Fruit fly (Drosophila melanogaster) whole organism, embryonic: ENCODE data around the gene Pss.
A peak's percentile ranks its signal among the peaks of the same experiment; 100 is the strongest.

ENCODE experiments used
- Ada2b ChIP-seq: fragments of 200-800 bp; sonication (Bioruptor generic); IDR thresholded peaks from 2 replicates; pipeline ENCODE4 v1.3.6; 2022; ENCODE audit warnings: missing biosample characterization, missing genetic modification characterization
- Aef1 ChIP-seq: fragments of 200-800 bp; sonication (Bioruptor generic); IDR thresholded peaks from 3 replicates; pipeline ENCODE4 v1.3.6; 2022; ENCODE audit warnings: missing biosample characterization, missing genetic modification characterization
- CG10462 ChIP-seq: fragments of 200-800 bp; sonication (Bioruptor generic); optimal IDR thresholded peaks from 2 replicates; lab custom pipeline; 2016; ENCODE audit warnings: missing biosample characterization, missing genetic modification characterization
- CG10654 ChIP-seq: fragments of 200-800 bp; sonication (Bioruptor generic); optimal IDR thresholded peaks from 2 replicates; lab custom pipeline; 2016; ENCODE audit warnings: missing biosample characterization, missing genetic modification characterization
- CG11723 ChIP-seq: fragments of 200-800 bp; sonication (Bioruptor generic); optimal IDR thresholded peaks from 2 replicates; lab custom pipeline; 2017; ENCODE audit warnings: missing biosample characterization, mild to moderate bottlenecking, missing genetic modification characterization
- CG12391 ChIP-seq: fragments of 200-800 bp; sonication (Bioruptor generic); optimal IDR thresholded peaks from 3 replicates; lab custom pipeline; 2018; ENCODE audit warnings: missing biosample characterization, mild to moderate bottlenecking, missing genetic modification characterization, moderate library complexity
- CG14050 ChIP-seq: fragments of 200-800 bp; sonication (Bioruptor generic); IDR thresholded peaks from 3 replicates; pipeline ENCODE4 v1.3.6; 2022; ENCODE audit warnings: missing biosample characterization, missing genetic modification characterization
- CG18764 ChIP-seq: fragments of 200-800 bp; sonication (Bioruptor generic); optimal IDR thresholded peaks from 3 replicates; lab custom pipeline; 2016; ENCODE audit warnings: missing biosample characterization, missing genetic modification characterization
- CG2712 ChIP-seq: fragments of 200-800 bp; optimal IDR thresholded peaks from 3 replicates; lab custom pipeline; 2019; ENCODE audit warnings: missing biosample characterization, mild to moderate bottlenecking, missing genetic modification characterization, moderate library complexity
- CG3838 ChIP-seq: fragments of 200-800 bp; sonication (Bioruptor generic); optimal IDR thresholded peaks from 3 replicates; lab custom pipeline; 2016; ENCODE audit warnings: missing biosample characterization, missing genetic modification characterization
- CG3847 ChIP-seq: fragments of 200-800 bp; sonication (Bioruptor generic); IDR thresholded peaks from 2 replicates; pipeline ENCODE4 v1.3.6; 2022; ENCODE audit warnings: missing biosample characterization, missing genetic modification characterization
- CG4707 ChIP-seq: fragments of 200-800 bp; sonication (Bioruptor generic); optimal IDR thresholded peaks from 2 replicates; lab custom pipeline; 2018; ENCODE audit warnings: missing biosample characterization, mild to moderate bottlenecking, missing genetic modification characterization, moderate library complexity
- CG7271 ChIP-seq: fragments of 200-800 bp; sonication (Bioruptor generic); optimal IDR thresholded peaks from 2 replicates; lab custom pipeline; 2018; ENCODE audit warnings: missing biosample characterization, mild to moderate bottlenecking, missing genetic modification characterization, moderate library complexity
- CG8281 ChIP-seq: fragments of 200-800 bp; sonication (Bioruptor generic); optimal IDR thresholded peaks from 2 replicates; lab custom pipeline; 2018; ENCODE audit warnings: missing biosample characterization, mild to moderate bottlenecking, missing genetic modification characterization, moderate library complexity
- CG8290 ChIP-seq, 3 experiments: fragments of 200-800 bp; sonication (Bioruptor generic); optimal IDR thresholded peaks; 2 replicates each; lab custom pipeline; 2016 to 2019; ENCODE audit warnings: missing biosample characterization in 3 of 3, missing genetic modification characterization in 3 of 3, mild to moderate bottlenecking in 2 of 3, moderate library complexity in 1 of 3
- CHES-1-like ChIP-seq: fragments of 200-800 bp; sonication (Bioruptor generic); optimal IDR thresholded peaks from 2 replicates; lab custom pipeline; 2016; ENCODE audit warnings: missing biosample characterization, missing genetic modification characterization
- CrebB ChIP-seq: fragments of 200-800 bp; sonication (Bioruptor generic); optimal IDR thresholded peaks from 3 replicates; lab custom pipeline; 2018; ENCODE audit warnings: missing biosample characterization, mild to moderate bottlenecking, missing genetic modification characterization
- D19A ChIP-seq: fragments of 200-800 bp; optimal IDR thresholded peaks from 3 replicates; lab custom pipeline; 2019; ENCODE audit warnings: missing biosample characterization, mild to moderate bottlenecking, missing genetic modification characterization, moderate library complexity
- Drgx ChIP-seq: fragments of 200-800 bp; sonication (Bioruptor generic); IDR thresholded peaks from 2 replicates; pipeline ENCODE4 v1.3.6; 2022; ENCODE audit warnings: missing biosample characterization, missing genetic modification characterization
- H15 ChIP-seq: fragments of 200-800 bp; sonication (Bioruptor generic); IDR thresholded peaks from 3 replicates; pipeline ENCODE4 v1.3.6; 2022; ENCODE audit warnings: missing biosample characterization, missing genetic modification characterization
- Hr3 ChIP-seq: fragments of 200-800 bp; sonication (Bioruptor generic); optimal IDR thresholded peaks from 3 replicates; lab custom pipeline; 2016; ENCODE audit warnings: missing biosample characterization, missing genetic modification characterization
- Hr51 ChIP-seq, 2 experiments: fragments of 200-800 bp; sonication (Bioruptor generic); optimal IDR thresholded peaks; 2 replicates in 1 of 2; 3 replicates in 1 of 2; lab custom pipeline; 2016 to 2018; ENCODE audit warnings: missing biosample characterization in 2 of 2, missing genetic modification characterization in 2 of 2, mild to moderate bottlenecking in 1 of 2, moderate library complexity in 1 of 2
- Kr ChIP-seq: fragments of 200-800 bp; sonication (Bioruptor generic); optimal IDR thresholded peaks from 2 replicates; lab custom pipeline; 2017; ENCODE audit warnings: missing biosample characterization, mild to moderate bottlenecking, missing genetic modification characterization
- Med ChIP-seq: fragments of 200-800 bp; sonication (Bioruptor generic); peaks from one replicate; lab custom pipeline; 2016; ENCODE audit warnings: missing biosample characterization, missing genetic modification characterization, mild to moderate bottlenecking, inconsistent platforms, moderate library complexity
- NfI ChIP-seq: fragments of 200-800 bp; sonication (Bioruptor generic); optimal IDR thresholded peaks from 3 replicates; lab custom pipeline; 2018; ENCODE audit warnings: missing biosample characterization, mild to moderate bottlenecking, missing genetic modification characterization, moderate library complexity
- Ravus ChIP-seq: fragments of 200-800 bp; sonication (Bioruptor generic); IDR thresholded peaks from 2 replicates; pipeline ENCODE4 v1.3.6; 2022; ENCODE audit warnings: missing biosample characterization, missing genetic modification characterization
- Trl ChIP-seq, 3 experiments: fragments of >200 bp in 2 of 3; fragments of 200-800 bp in 1 of 3; sonication (Bioruptor generic) in 1 of 3; optimal IDR thresholded peaks; 2 replicates in 1 of 3; 3 replicates in 2 of 3; lab custom pipeline; 2016 to 2017; ENCODE audit warnings: missing biosample characterization in 1 of 3, missing genetic modification characterization in 1 of 3
- ab ChIP-seq: fragments of 200-800 bp; sonication (Bioruptor generic); optimal IDR thresholded peaks from 2 replicates; lab custom pipeline; 2016; ENCODE audit warnings: missing biosample characterization, missing genetic modification characterization
- abd-A ChIP-seq: fragments of 200-800 bp; sonication (Bioruptor generic); optimal IDR thresholded peaks from 3 replicates; lab custom pipeline; 2019; ENCODE audit warnings: missing biosample characterization, mild to moderate bottlenecking, missing genetic modification characterization, moderate library complexity
- aop ChIP-seq: fragments of 200-800 bp; sonication (Bioruptor generic); IDR thresholded peaks from 2 replicates; pipeline ENCODE4 v1.3.6; 2022; ENCODE audit warnings: missing biosample characterization, missing genetic modification characterization
- caup ChIP-seq: fragments of 200-800 bp; sonication (Bioruptor generic); optimal IDR thresholded peaks from 3 replicates; lab custom pipeline; 2017; ENCODE audit warnings: missing biosample characterization, mild to moderate bottlenecking, missing genetic modification characterization, moderate library complexity; ENCODE audit not compliant: severe bottlenecking
- croc ChIP-seq: fragments of 200-800 bp; sonication (Bioruptor generic); conservative IDR thresholded peaks from 3 replicates; pipeline ENCODE4 v1.3.6; 2022; ENCODE audit warnings: missing biosample characterization, missing genetic modification characterization
- dati ChIP-seq: fragments of 200-800 bp; sonication (Bioruptor generic); IDR thresholded peaks from 2 replicates; pipeline ENCODE4 v1.3.6; 2022; ENCODE audit warnings: missing biosample characterization, missing genetic modification characterization
- ewg ChIP-seq: fragments of 200-800 bp; sonication (Bioruptor generic); optimal IDR thresholded peaks from 3 replicates; lab custom pipeline; 2017; ENCODE audit warnings: mild to moderate bottlenecking, missing biosample characterization, missing genetic modification reagents, missing genetic modification characterization
- ftz-f1 ChIP-seq: fragments of 200-800 bp; sonication (Bioruptor generic); optimal IDR thresholded peaks from 2 replicates; lab custom pipeline; 2016; ENCODE audit warnings: missing biosample characterization, missing genetic modification characterization
- ken ChIP-seq: fragments of 200-800 bp; sonication (Bioruptor generic); IDR thresholded peaks from 3 replicates; pipeline ENCODE4 v1.3.6; 2022; ENCODE audit warnings: missing biosample characterization, missing genetic modification characterization
- klu ChIP-seq: fragments of 200-800 bp; sonication (Bioruptor generic); IDR thresholded peaks from 2 replicates; pipeline ENCODE4 v1.3.6; 2022; ENCODE audit warnings: missing biosample characterization, missing genetic modification characterization
- lab ChIP-seq: fragments of 200-800 bp; sonication (Bioruptor generic); optimal IDR thresholded peaks from 3 replicates; lab custom pipeline; 2017; ENCODE audit warnings: missing biosample characterization, missing genetic modification characterization, mild to moderate bottlenecking, moderate library complexity, missing genetic modification reagents
- lbe ChIP-seq: fragments of 200-800 bp; sonication (Bioruptor generic); optimal IDR thresholded peaks from 2 replicates; lab custom pipeline; 2016; ENCODE audit warnings: missing biosample characterization, mild to moderate bottlenecking, missing genetic modification characterization
- lilli ChIP-seq: fragments of 200-800 bp; sonication (Bioruptor generic); optimal IDR thresholded peaks from 3 replicates; lab custom pipeline; 2016; ENCODE audit warnings: missing biosample characterization, missing genetic modification characterization
- luna ChIP-seq: fragments of 200-800 bp; sonication (Bioruptor generic); optimal IDR thresholded peaks from 2 replicates; lab custom pipeline; 2016; ENCODE audit warnings: missing biosample characterization, missing genetic modification characterization
- mam ChIP-seq: fragments of 200-800 bp; sonication (Bioruptor generic); optimal IDR thresholded peaks from 3 replicates; lab custom pipeline; 2016; ENCODE audit warnings: missing biosample characterization, missing genetic modification characterization
- nmo ChIP-seq: fragments of 200-800 bp; sonication (Bioruptor generic); optimal IDR thresholded peaks from 2 replicates; lab custom pipeline; 2018; ENCODE audit warnings: missing biosample characterization, mild to moderate bottlenecking, missing genetic modification characterization, moderate library complexity
- psq ChIP-seq: fragments of 200-800 bp; sonication (Bioruptor generic); optimal IDR thresholded peaks from 2 replicates; lab custom pipeline; 2017; ENCODE audit warnings: missing biosample characterization, missing genetic modification characterization
- ro ChIP-seq: fragments of 200-800 bp; sonication (Bioruptor generic); IDR thresholded peaks from 2 replicates; pipeline ENCODE4 v1.3.6; 2022; ENCODE audit warnings: missing biosample characterization, missing genetic modification characterization
- sd ChIP-seq: fragments of 200-800 bp; sonication (Bioruptor generic); optimal IDR thresholded peaks from 3 replicates; lab custom pipeline; 2018; ENCODE audit warnings: missing biosample characterization, mild to moderate bottlenecking, missing genetic modification characterization, moderate library complexity
- sqz ChIP-seq: fragments of 200-800 bp; sonication (Bioruptor generic); optimal IDR thresholded peaks from 3 replicates; lab custom pipeline; 2018; ENCODE audit warnings: missing biosample characterization, mild to moderate bottlenecking, missing genetic modification characterization

The Pss gene

DNA sequence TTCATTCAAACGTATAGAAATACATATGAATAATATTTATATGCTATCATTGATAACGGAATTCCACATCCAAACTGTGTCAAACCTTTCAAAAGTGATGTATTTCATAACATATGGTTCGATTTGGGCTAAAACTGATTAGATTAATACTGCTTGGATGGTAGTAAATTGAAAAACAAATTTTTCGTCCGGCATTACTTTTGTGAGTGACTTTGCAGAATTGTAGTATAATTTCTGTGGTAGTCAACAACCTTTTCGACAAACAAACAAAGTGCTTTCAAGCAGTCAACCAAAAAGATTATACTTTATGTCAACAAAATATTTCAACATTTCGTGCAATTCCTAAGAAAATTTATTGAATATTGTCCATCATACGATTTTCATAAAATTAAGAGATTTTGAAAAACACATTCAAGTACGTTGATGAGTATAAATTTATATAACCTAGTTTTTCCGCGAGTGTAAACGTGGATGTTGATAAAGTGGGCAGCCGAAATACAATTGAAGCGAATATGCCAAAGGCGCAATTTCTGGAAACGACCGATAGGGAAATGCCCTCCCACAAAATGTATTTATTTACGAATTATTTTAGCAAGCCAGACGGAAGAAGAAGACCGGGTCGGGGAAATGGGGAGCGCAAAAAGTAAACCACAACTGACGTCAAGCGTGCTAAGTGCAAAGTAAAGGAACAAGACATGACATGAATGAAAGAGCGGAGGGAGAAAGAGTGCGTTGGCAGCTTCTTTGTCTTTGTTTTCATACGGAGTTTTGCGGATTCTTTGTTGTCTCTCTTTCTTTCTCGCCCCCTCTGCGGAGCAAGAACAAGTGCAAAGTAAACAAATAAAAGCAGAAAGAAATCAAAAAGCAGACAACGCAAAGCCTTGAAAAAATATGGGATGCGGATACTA, 7.8 kb downstream of the Pss start (continued):
- TF ChIP-seq CG2712 (tag; lab: Kevin White, UChicago) (peak; percentile 33), Hr3 (GFP tag; lab: Kevin White, UChicago) (peak; percentile 6), klu (GFP tag; lab: Robert Waterston, UW) (no peak), caup (GFP tag; lab: Kevin White, UChicago) (peak; percentile 21), lbe (GFP tag; lab: Kevin White, UChicago) (peak; percentile 11), sqz (no peak), NfI (GFP tag; lab: Kevin White, UChicago) (peak; percentile 44), Drgx (GFP tag; lab: Robert Waterston, UW) (peak; percentile 13; the same call in 1 of the 2 replicates), Hr51 (GFP tag; optimal IDR thresholded peaks at IDR 0.05; lab: Kevin White, UChicago) (peak; percentile 9 to 44), psq (GFP tag; lab: Kevin White, UChicago) (peak; percentile 87), Trl (optimal IDR thresholded peaks at IDR 0.05; lab: Kevin White, UChicago) (peak in 1 of 2 experiments; percentile 43), Trl (GFP tag; optimal IDR thresholded peaks at IDR 0.05; lab: Kevin White, UChicago) (no peak), lab (GFP tag; lab: Kevin White, UChicago) (peak; percentile 19), Med (peak; percentile 84), CG12391 (peak; percentile 29), CG3838 (GFP tag; lab: Kevin White, UChicago) (no peak), H15 (GFP tag; lab: Robert Waterston, UW) (0 out of 3 replicates have a peak, but pooled peaks have one; percentile 16), sd (tag; lab: Kevin White, UChicago) (peak; percentile 64), D19A (tag; lab: Kevin White, UChicago) (peak; percentile 9), ro (no peak), ewg (GFP tag; lab: Kevin White, UChicago) (no peak), lilli (GFP tag; lab: Kevin White, UChicago) (peak; percentile 32), Ravus (GFP tag; lab: Robert Waterston, UW) (peak; percentile 22; the same call in 1 of the 2 replicates), croc (GFP tag; lab: Robert Waterston, UW) (no peak), Ada2b (peak; percentile 46; the same call in 1 of the 2 replicates), Aef1 (GFP tag; lab: Robert Waterston, UW) (0 out of 3 replicates have a peak, but pooled peaks have one; percentile 13)

DNA sequence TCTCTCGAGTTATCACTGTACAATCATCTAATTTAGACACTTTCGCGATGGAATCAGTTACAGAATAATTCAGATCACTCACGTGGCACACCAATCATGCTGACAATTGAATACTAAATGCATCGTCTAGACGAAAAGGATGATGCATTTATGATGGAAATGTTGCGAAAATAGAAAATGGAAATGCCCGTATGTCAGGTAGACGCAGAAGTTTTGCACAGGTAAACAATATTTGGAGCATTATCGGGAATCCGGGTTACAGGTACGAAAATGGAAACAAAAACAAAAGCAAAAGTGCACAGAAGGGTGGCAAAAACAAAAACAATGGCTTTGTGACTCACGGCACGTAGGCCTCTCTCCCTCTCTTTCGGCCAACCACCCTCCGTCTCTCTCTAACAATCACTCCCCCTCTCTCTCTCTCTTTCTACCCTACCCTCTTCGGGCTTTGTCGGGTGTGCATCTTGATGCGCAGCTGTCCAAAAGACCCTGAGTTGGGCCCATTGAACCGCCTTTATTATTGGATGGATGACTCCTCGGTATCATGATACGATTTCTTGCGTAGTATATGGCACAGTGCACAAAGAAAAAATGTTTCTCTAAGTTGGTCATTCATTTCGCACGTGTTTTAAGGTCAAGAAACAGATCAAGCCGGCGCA, 8.7 kb downstream of the Pss start:
- TF ChIP-seq dati (GFP tag; lab: Robert Waterston, UW) (no peak), luna (GFP tag; lab: Kevin White, UChicago) (no peak), Kr (GFP tag; lab: Kevin White, UChicago) (peak; percentile 58), mam (GFP tag; lab: Kevin White, UChicago) (no peak), CG3847 (GFP tag; lab: Robert Waterston, UW) (no peak), CG7271 (tag; lab: Kevin White, UChicago) (no peak), ab (GFP tag; lab: Kevin White, UChicago) (no peak), abd-A (tag; lab: Kevin White, UChicago) (peak; percentile 23), CG10654 (GFP tag; lab: Kevin White, UChicago) (no peak), CG18764 (GFP tag; lab: Kevin White, UChicago) (no peak), CG11723 (GFP tag; lab: Kevin White, UChicago) (peak; percentile 22), ftz-f1 (GFP tag; lab: Kevin White, UChicago) (no peak), CG10462 (GFP tag; lab: Kevin White, UChicago) (no peak), nmo (GFP tag; lab: Kevin White, UChicago) (no peak), CHES-1-like (no peak), ken (GFP tag; lab: Robert Waterston, UW) (no peak), CG8281 (tag; lab: Kevin White, UChicago) (no peak), CG4707 (GFP tag; lab: Kevin White, UChicago) (no peak), aop (GFP tag; lab: Robert Waterston, UW) (no peak), CrebB (no peak), CG14050 (GFP tag; lab: Robert Waterston, UW) (no peak), CG8290 (GFP tag; optimal IDR thresholded peaks at IDR 0.05; lab: Kevin White, UChicago) (no peak), CG8290 (tag; optimal IDR thresholded peaks at IDR 0.05; lab: Kevin White, UChicago) (peak; percentile 3 to 39)
